Fruit fly (Drosophila melanogaster) whole organism, embryonic: ENCODE data around the gene CG15043.

Source experiments
- Asciz ChIP-seq: fragments of 200-800 bp; sonication (Bioruptor generic); optimal IDR thresholded peaks from 2 replicates; lab custom pipeline; 2017; ENCODE audit warnings: missing biosample characterization, mild to moderate bottlenecking, missing genetic modification characterization, missing genetic modification reagents
- CG10209 ChIP-seq: fragments of 200-800 bp; sonication (Bioruptor generic); optimal IDR thresholded peaks from 3 replicates; lab custom pipeline; 2017; ENCODE audit warnings: missing biosample characterization, mild to moderate bottlenecking, missing genetic modification characterization, missing genetic modification reagents
- CG11093 ChIP-seq: fragments of 200-800 bp; sonication (Bioruptor generic); IDR thresholded peaks from 3 replicates; pipeline ENCODE4 v1.3.6; 2022; ENCODE audit warnings: missing biosample characterization, missing genetic modification characterization
- CG12071 ChIP-seq: fragments of 200-800 bp; sonication (Bioruptor generic); optimal IDR thresholded peaks from 3 replicates; lab custom pipeline; 2018; ENCODE audit warnings: missing biosample characterization, mild to moderate bottlenecking, missing genetic modification characterization
- CG12236 ChIP-seq: fragments of 200-800 bp; sonication (Bioruptor generic); optimal IDR thresholded peaks from 2 replicates; lab custom pipeline; 2016; ENCODE audit warnings: missing biosample characterization, missing genetic modification characterization
- CG12659 ChIP-seq: fragments of 200-800 bp; sonication (Bioruptor generic); optimal IDR thresholded peaks from 3 replicates; lab custom pipeline; 2017; ENCODE audit warnings: mild to moderate bottlenecking, missing biosample characterization, missing genetic modification reagents, missing genetic modification characterization
- CG13123 ChIP-seq: fragments of 200-800 bp; sonication (Bioruptor generic); optimal IDR thresholded peaks from 2 replicates; lab custom pipeline; 2016; ENCODE audit warnings: missing biosample characterization, missing genetic modification characterization
- CG13296 ChIP-seq: fragments of 200-800 bp; sonication (Bioruptor generic); optimal IDR thresholded peaks from 3 replicates; lab custom pipeline; 2018; ENCODE audit warnings: missing biosample characterization, mild to moderate bottlenecking, missing genetic modification characterization
- CG14667 ChIP-seq: fragments of 200-800 bp; sonication (Bioruptor generic); IDR thresholded peaks from 2 replicates; pipeline ENCODE4 v1.3.6; 2022; ENCODE audit warnings: missing biosample characterization, missing genetic modification characterization
- CG14710 ChIP-seq: fragments of 200-800 bp; sonication (Bioruptor generic); optimal IDR thresholded peaks from 3 replicates; lab custom pipeline; 2019; ENCODE audit warnings: missing biosample characterization, mild to moderate bottlenecking, missing genetic modification characterization, moderate library complexity
- CG15479 ChIP-seq: fragments of 200-800 bp; sonication (Bioruptor generic); optimal IDR thresholded peaks from 3 replicates; lab custom pipeline; 2019; ENCODE audit warnings: missing biosample characterization, mild to moderate bottlenecking, missing genetic modification characterization, moderate library complexity
- CG17359 ChIP-seq: fragments of 200-800 bp; sonication (Bioruptor generic); optimal IDR thresholded peaks from 3 replicates; lab custom pipeline; 2018; ENCODE audit warnings: missing biosample characterization, mild to moderate bottlenecking, missing genetic modification characterization, moderate library complexity
- CG17802 ChIP-seq: fragments of 200-800 bp; sonication (Bioruptor generic); optimal IDR thresholded peaks from 2 replicates; lab custom pipeline; 2018; ENCODE audit warnings: missing biosample characterization, mild to moderate bottlenecking, missing genetic modification characterization, moderate library complexity
- CG17829 ChIP-seq: fragments of 200-800 bp; optimal IDR thresholded peaks from 2 replicates; lab custom pipeline; 2019; ENCODE audit warnings: missing biosample characterization, mild to moderate bottlenecking, missing genetic modification characterization, moderate library complexity
- CG30403 ChIP-seq: fragments of 200-800 bp; sonication (Bioruptor generic); optimal IDR thresholded peaks from 3 replicates; lab custom pipeline; 2016; ENCODE audit warnings: missing biosample characterization, missing genetic modification characterization
- CG30431 ChIP-seq: fragments of 200-800 bp; sonication (Bioruptor generic); optimal IDR thresholded peaks from 2 replicates; lab custom pipeline; 2017; ENCODE audit warnings: missing biosample characterization, missing genetic modification characterization
- CG33557 ChIP-seq: fragments of 200-800 bp; sonication (Bioruptor generic); optimal IDR thresholded peaks from 2 replicates; lab custom pipeline; 2019; ENCODE audit warnings: missing biosample characterization, mild to moderate bottlenecking, missing genetic modification characterization, moderate library complexity
- CG6254 ChIP-seq: fragments of 200-800 bp; sonication (Bioruptor generic); optimal IDR thresholded peaks from 3 replicates; lab custom pipeline; 2017; ENCODE audit warnings: mild to moderate bottlenecking, missing biosample characterization, missing genetic modification reagents, missing genetic modification characterization
- CG6689 ChIP-seq: fragments of 200-800 bp; sonication (Bioruptor generic); IDR thresholded peaks from 2 replicates; pipeline ENCODE4 v1.3.6; 2022; ENCODE audit warnings: missing biosample characterization, missing genetic modification characterization
- CG7271 ChIP-seq: fragments of 200-800 bp; sonication (Bioruptor generic); optimal IDR thresholded peaks from 2 replicates; lab custom pipeline; 2018; ENCODE audit warnings: missing biosample characterization, mild to moderate bottlenecking, missing genetic modification characterization, moderate library complexity
- CG7745 ChIP-seq: fragments of 200-800 bp; sonication (Bioruptor generic); optimal IDR thresholded peaks from 2 replicates; lab custom pipeline; 2018; ENCODE audit warnings: missing biosample characterization, mild to moderate bottlenecking, missing genetic modification characterization, moderate library complexity
- CG8281 ChIP-seq: fragments of 200-800 bp; sonication (Bioruptor generic); optimal IDR thresholded peaks from 2 replicates; lab custom pipeline; 2018; ENCODE audit warnings: missing biosample characterization, mild to moderate bottlenecking, missing genetic modification characterization, moderate library complexity
- CG8478 ChIP-seq: fragments of >200 bp; optimal IDR thresholded peaks from 2 replicates; lab custom pipeline; 2018
- CG9609 ChIP-seq: fragments of 200-800 bp; sonication (Bioruptor generic); optimal IDR thresholded peaks from 3 replicates; lab custom pipeline; 2016; ENCODE audit warnings: missing biosample characterization, missing genetic modification characterization
- CHES-1-like ChIP-seq: fragments of 200-800 bp; sonication (Bioruptor generic); optimal IDR thresholded peaks from 2 replicates; lab custom pipeline; 2016; ENCODE audit warnings: missing biosample characterization, missing genetic modification characterization
- CkIIα-i1 ChIP-seq: fragments of 200-800 bp; sonication (Bioruptor generic); IDR thresholded peaks from 2 replicates; pipeline ENCODE4 v1.3.6; 2022; ENCODE audit warnings: missing biosample characterization, missing genetic modification characterization
- Dfd ChIP-seq, 2 experiments: fragments of >200 bp; optimal IDR thresholded peaks; 2 replicates each; lab custom pipeline; 2017; ENCODE audit warnings: missing biosample characterization in 2 of 2, missing genetic modification characterization in 2 of 2
- E2f1 ChIP-seq: fragments of 200-800 bp; sonication (Bioruptor generic); IDR thresholded peaks from 2 replicates; pipeline ENCODE4 v1.3.6; 2022; ENCODE audit warnings: missing biosample characterization, missing genetic modification characterization
- H2.0 ChIP-seq: fragments of 200-800 bp; sonication (Bioruptor generic); IDR thresholded peaks from 2 replicates; pipeline ENCODE4 v1.3.6; 2022; ENCODE audit warnings: missing biosample characterization, missing genetic modification characterization
- Hmr ChIP-seq: fragments of 200-800 bp; sonication (Bioruptor generic); optimal IDR thresholded peaks from 3 replicates; lab custom pipeline; 2017; ENCODE audit warnings: mild to moderate bottlenecking, missing biosample characterization, missing genetic modification reagents, missing genetic modification characterization
- MBD-R2 ChIP-seq: fragments of 200-800 bp; sonication (Bioruptor generic); IDR thresholded peaks from 2 replicates; pipeline ENCODE4 v1.3.6; 2022; ENCODE audit warnings: missing biosample characterization, missing genetic modification characterization
- ap ChIP-seq: fragments of 200-800 bp; sonication (Bioruptor generic); IDR thresholded peaks from 2 replicates; pipeline ENCODE4 v1.3.6; 2022; ENCODE audit warnings: missing biosample characterization, missing genetic modification characterization
- az2 ChIP-seq: fragments of 200-800 bp; sonication (Bioruptor generic); optimal IDR thresholded peaks from 3 replicates; lab custom pipeline; 2016; ENCODE audit warnings: missing biosample characterization, missing genetic modification characterization
- bowl ChIP-seq: fragments of 200-800 bp; sonication (Bioruptor generic); IDR thresholded peaks from 2 replicates; pipeline ENCODE4 v1.3.6; 2022; ENCODE audit warnings: missing biosample characterization, missing genetic modification characterization
- cad ChIP-seq: fragments of >200 bp; optimal IDR thresholded peaks from 2 replicates; lab custom pipeline; 2017; ENCODE audit warnings: missing biosample characterization, missing genetic modification characterization
- cg ChIP-seq: fragments of 200-800 bp; sonication (Bioruptor generic); optimal IDR thresholded peaks from 3 replicates; lab custom pipeline; 2019; ENCODE audit warnings: missing biosample characterization, mild to moderate bottlenecking, missing genetic modification characterization, moderate library complexity
- fd3F ChIP-seq: fragments of 200-800 bp; sonication (Bioruptor generic); optimal IDR thresholded peaks from 2 replicates; lab custom pipeline; 2018; ENCODE audit warnings: missing biosample characterization, mild to moderate bottlenecking, missing genetic modification characterization, moderate library complexity
- gcm2 ChIP-seq: fragments of 200-800 bp; sonication (Bioruptor generic); optimal IDR thresholded peaks from 2 replicates; lab custom pipeline; 2016; ENCODE audit warnings: missing biosample characterization, missing genetic modification characterization
- gfzf ChIP-seq: fragments of 200-800 bp; sonication (Bioruptor generic); optimal IDR thresholded peaks from 2 replicates; lab custom pipeline; 2016; ENCODE audit warnings: missing biosample characterization, mild to moderate bottlenecking, missing genetic modification characterization, moderate library complexity
- ham ChIP-seq: fragments of 200-800 bp; sonication (Bioruptor generic); IDR thresholded peaks from 2 replicates; pipeline ENCODE4 v1.3.6; 2022; ENCODE audit warnings: missing biosample characterization, missing genetic modification characterization
- lmd ChIP-seq: fragments of 200-800 bp; sonication (Bioruptor generic); IDR thresholded peaks from 2 replicates; pipeline ENCODE4 v1.3.6; 2022; ENCODE audit warnings: missing biosample characterization, missing genetic modification characterization
- nerfin-2 ChIP-seq: fragments of 200-800 bp; sonication (Bioruptor generic); IDR thresholded peaks from 2 replicates; pipeline ENCODE4 v1.3.6; 2022; ENCODE audit warnings: missing biosample characterization, missing genetic modification characterization; ENCODE audit not compliant: partially characterized antibody
- pum ChIP-seq: fragments of 200-800 bp; sonication (Bioruptor generic); optimal IDR thresholded peaks from 2 replicates; lab custom pipeline; 2016; ENCODE audit warnings: missing biosample characterization, missing genetic modification characterization
- sens-2 ChIP-seq: fragments of 200-800 bp; sonication (Bioruptor generic); IDR thresholded peaks from 2 replicates; pipeline ENCODE4 v1.3.6; 2022; ENCODE audit warnings: missing biosample characterization, missing genetic modification characterization
- sug ChIP-seq: fragments of 200-800 bp; optimal IDR thresholded peaks from 2 replicates; lab custom pipeline; 2019; ENCODE audit warnings: missing biosample characterization, mild to moderate bottlenecking, missing genetic modification characterization, moderate library complexity
- usp ChIP-seq: fragments of >200 bp; optimal IDR thresholded peaks from 2 replicates; lab custom pipeline; 2017; ENCODE audit warnings: missing biosample characterization, missing genetic modification characterization
- vvl ChIP-seq: fragments of 200-800 bp; sonication (Bioruptor generic); IDR thresholded peaks from 2 replicates; pipeline ENCODE4 v1.3.6; 2022; ENCODE audit warnings: missing biosample characterization, missing genetic modification characterization

Gene CG15043

dm6 chrX:18533308-18533707, 39.3 kb upstream of the CG15043 start (continued):
- TF ChIP-seq CG8281 (tag; lab: Kevin White, UChicago) (no peak), cg (GFP tag; lab: Kevin White, UChicago) (no peak), cad (GFP tag; lab: Kevin White, UChicago) (no peak), ap (GFP tag; lab: Robert Waterston, UW) (no peak), CG13296 (GFP tag; lab: Kevin White, UChicago) (no peak), MBD-R2 (GFP tag; lab: Robert Waterston, UW) (no peak), H2.0 (GFP tag; lab: Robert Waterston, UW) (no peak), lmd (GFP tag; lab: Robert Waterston, UW) (peak; percentile 37; the same call in 1 of the 2 replicates), CG7745 (no peak), CG13123 (no peak), gcm2 (GFP tag; lab: Kevin White, UChicago) (no peak), CG8478 (no peak), az2 (GFP tag; lab: Kevin White, UChicago) (peak; percentile 13), nerfin-2 (GFP tag; lab: Robert Waterston, UW) (no peak), usp (no peak), CG33557 (GFP tag; lab: Kevin White, UChicago) (no peak), pum (GFP tag; lab: Kevin White, UChicago) (no peak), CG9609 (no peak), CkIIα-i1 (GFP tag; lab: Robert Waterston, UW) (no peak), CG12071 (GFP tag; lab: Kevin White, UChicago) (no peak), CHES-1-like (no peak), CG12236 (GFP tag; lab: Kevin White, UChicago) (no peak), fd3F (GFP tag; lab: Kevin White, UChicago) (no peak)
- TF ChIP-seq, all 482 proteins: peak for 95

dm6 chrX:18528166-18528733, 34.3 kb upstream of the CG15043 start, which contains the start of the genes CG15042 and CG15047:
TSS of gene CG15042 (minus strand) at chrX:18528266.
TSS of gene CG15047 (plus strand) at chrX:18528683.
- peak; percentile 7 for TF ChIP-seq gfzf (GFP tag; lab: Kevin White, UChicago)
- TF ChIP-seq CG14710 (tag; lab: Kevin White, UChicago) = no peak

dm6 chrX:18524594-18525266, 30.8 kb upstream of the CG15043 start:
- TF ChIP-seq Dfd (GFP tag; optimal IDR thresholded peaks at IDR 0.05; lab: Kevin White, UChicago) (no peak), E2f1 (GFP tag; lab: Robert Waterston, UW) (0 out of 2 replicates have a peak, but pooled peaks have one; percentile 9), CG30431 (peak; percentile 32), CG30403 (peak; percentile 48), CG15479 (GFP tag; lab: Kevin White, UChicago) (no peak), CG11093 (GFP tag; lab: Robert Waterston, UW) (0 out of 3 replicates have a peak, but pooled peaks have one; percentile 34), vvl (GFP tag; lab: Robert Waterston, UW) (peak; percentile 23; the same call in 1 of the 2 replicates), sens-2 (no peak), sug (tag; lab: Kevin White, UChicago) (peak; percentile 43), CG17359 (tag; lab: Kevin White, UChicago) (peak; percentile 34), CG12659 (GFP tag; lab: Kevin White, UChicago) (peak; percentile 22), CG7271 (tag; lab: Kevin White, UChicago) (peak; percentile 16), CG14667 (GFP tag; lab: Robert Waterston, UW) (0 out of 2 replicates have a peak, but pooled peaks have one; percentile 8), ham (GFP tag; lab: Robert Waterston, UW) (no peak), Asciz (GFP tag; lab: Kevin White, UChicago) (peak; percentile 55), CG17802 (no peak), Hmr (GFP tag; lab: Kevin White, UChicago) (peak; percentile 9), bowl (no peak), CG6254 (GFP tag; lab: Kevin White, UChicago) (peak; percentile 50), CG14710 (tag; lab: Kevin White, UChicago) (peak; percentile 70), CG17829 (tag; lab: Kevin White, UChicago) (peak; percentile 59), CG6689 (GFP tag; lab: Robert Waterston, UW) (peak; percentile 51; the same call in 1 of the 2 replicates), CG10209 (peak; percentile 52)
